Worm (Caenorhabditis elegans): Measurements from ENCODE around the gene F26F4.9.

- TF ChIP-seq cog-1 (tag; optimal IDR thresholded peaks at IDR 0.05) (no peak), ztf-23 (GFP tag; IDR thresholded peaks at IDR 0.05) (no peak), flt-1 (GFP tag; IDR thresholded peaks at IDR 0.05) (no peak), T22C8.4 (GFP tag; IDR thresholded peaks at IDR 0.05) (no peak), med-1 (GFP tag; optimal IDR thresholded peaks at IDR 0.05; ENCODE audit: insufficient read depth) (no peak)
Observed at ce11 chrIII:4906896-4907295, 5.4 kb downstream of the F26F4.9 start, which contains the start of gene rom-1.
